Fruit fly (Drosophila melanogaster) whole organism, embryonic: ENCODE measurements around the gene Tom40.
A peak's percentile ranks its signal among the peaks of the same experiment; 100 is the strongest.

ENCODE experiments used
- Bgb ChIP-seq: fragments of 200-800 bp; sonication (Bioruptor generic); IDR thresholded peaks from 2 replicates; pipeline ENCODE4 v1.3.6; 2022; ENCODE audit warnings: missing biosample characterization, missing genetic modification characterization; ENCODE audit not compliant: partially characterized antibody
- C15 ChIP-seq: fragments of 200-800 bp; sonication (Bioruptor generic); IDR thresholded peaks from 3 replicates; pipeline ENCODE4 v1.3.6; 2022; ENCODE audit warnings: missing biosample characterization, missing genetic modification characterization
- CG10274 ChIP-seq: fragments of 200-800 bp; sonication (Bioruptor generic); optimal IDR thresholded peaks from 3 replicates; lab custom pipeline; 2017; ENCODE audit warnings: missing biosample characterization, mild to moderate bottlenecking, missing genetic modification characterization
- CG11695 ChIP-seq: fragments of 200-800 bp; sonication (Bioruptor generic); IDR thresholded peaks from 3 replicates; pipeline ENCODE4 v1.3.6; 2022; ENCODE audit warnings: missing biosample characterization, missing genetic modification characterization
- CG11723 ChIP-seq: fragments of 200-800 bp; sonication (Bioruptor generic); optimal IDR thresholded peaks from 2 replicates; lab custom pipeline; 2017; ENCODE audit warnings: missing biosample characterization, mild to moderate bottlenecking, missing genetic modification characterization
- CG16813 ChIP-seq: fragments of 200-800 bp; sonication (Bioruptor generic); IDR thresholded peaks from 3 replicates; pipeline ENCODE4 v1.3.6; 2022; ENCODE audit warnings: missing biosample characterization, missing genetic modification characterization; ENCODE audit not compliant: partially characterized antibody
- CG17612 ChIP-seq: fragments of 200-800 bp; sonication (Bioruptor generic); IDR thresholded peaks from 2 replicates; pipeline ENCODE4 v1.3.6; 2022; ENCODE audit warnings: missing biosample characterization, missing genetic modification characterization
- CG18619 ChIP-seq: fragments of 200-800 bp; sonication (Bioruptor generic); optimal IDR thresholded peaks from 3 replicates; lab custom pipeline; 2017; ENCODE audit warnings: missing biosample characterization, mild to moderate bottlenecking, missing genetic modification characterization
- CG2712 ChIP-seq: fragments of 200-800 bp; optimal IDR thresholded peaks from 3 replicates; lab custom pipeline; 2019; ENCODE audit warnings: missing biosample characterization, mild to moderate bottlenecking, missing genetic modification characterization, moderate library complexity
- CG34224 ChIP-seq: fragments of 200-800 bp; sonication (Bioruptor generic); IDR thresholded peaks from 3 replicates; pipeline ENCODE4 v1.3.6; 2022; ENCODE audit warnings: missing biosample characterization, missing genetic modification characterization; ENCODE audit not compliant: partially characterized antibody
- CG4404 ChIP-seq: fragments of 200-800 bp; sonication (Bioruptor generic); IDR thresholded peaks from 2 replicates; pipeline ENCODE4 v1.3.6; 2022; ENCODE audit warnings: missing biosample characterization, missing genetic modification characterization
- CG4854 ChIP-seq: fragments of 200-800 bp; sonication (Bioruptor generic); optimal IDR thresholded peaks from 2 replicates; lab custom pipeline; 2016; ENCODE audit warnings: missing biosample characterization, missing genetic modification characterization, inconsistent platforms
- CG6654 ChIP-seq: fragments of 200-800 bp; sonication (Bioruptor generic); optimal IDR thresholded peaks from 2 replicates; lab custom pipeline; 2017; ENCODE audit warnings: missing biosample characterization, mild to moderate bottlenecking, missing genetic modification characterization
- Dbx ChIP-seq: fragments of 200-800 bp; sonication (Bioruptor generic); IDR thresholded peaks from 3 replicates; pipeline ENCODE4 v1.3.6; 2022; ENCODE audit warnings: missing biosample characterization, missing genetic modification characterization
- Eip74EF ChIP-seq, 2 experiments: fragments of 200-800 bp in 1 of 2; fragments of >200 bp in 1 of 2; sonication (Bioruptor generic) in 1 of 2; optimal IDR thresholded peaks; 2 replicates each; lab custom pipeline; 2017 to 2019; ENCODE audit warnings: missing biosample characterization in 2 of 2, missing genetic modification characterization in 2 of 2, mild to moderate bottlenecking in 1 of 2, moderate library complexity in 1 of 2
- H2.0 ChIP-seq: fragments of 200-800 bp; sonication (Bioruptor generic); IDR thresholded peaks from 2 replicates; pipeline ENCODE4 v1.3.6; 2022; ENCODE audit warnings: missing biosample characterization, missing genetic modification characterization
- HHEX ChIP-seq: fragments of 200-800 bp; sonication (Bioruptor generic); optimal IDR thresholded peaks from 3 replicates; lab custom pipeline; 2017; ENCODE audit warnings: missing biosample characterization, mild to moderate bottlenecking, missing genetic modification characterization, missing genetic modification reagents
- Hand ChIP-seq: fragments of 200-800 bp; sonication (Bioruptor generic); optimal IDR thresholded peaks from 2 replicates; lab custom pipeline; 2017; ENCODE audit warnings: mild to moderate bottlenecking, missing biosample characterization, missing genetic modification reagents, missing genetic modification characterization
- Med ChIP-seq: fragments of 200-800 bp; sonication (Bioruptor generic); peaks from one replicate; lab custom pipeline; 2016; ENCODE audit warnings: missing biosample characterization, missing genetic modification characterization, mild to moderate bottlenecking, inconsistent platforms, moderate library complexity
- Nf-YB ChIP-seq: fragments of 200-800 bp; sonication (Bioruptor generic); optimal IDR thresholded peaks from 3 replicates; lab custom pipeline; 2019; ENCODE audit warnings: missing biosample characterization, mild to moderate bottlenecking, missing genetic modification characterization, moderate library complexity
- Rx ChIP-seq: fragments of 200-800 bp; sonication (Bioruptor generic); IDR thresholded peaks from 2 replicates; pipeline ENCODE4 v1.3.6; 2022; ENCODE audit warnings: missing biosample characterization, missing genetic modification characterization
- Sox102F ChIP-seq: fragments of 200-800 bp; sonication (Bioruptor generic); optimal IDR thresholded peaks from 2 replicates; lab custom pipeline; 2018; ENCODE audit warnings: missing biosample characterization, mild to moderate bottlenecking, missing genetic modification characterization, moderate library complexity
- Taf1 ChIP-seq: fragments of 200-800 bp; sonication (Bioruptor generic); IDR thresholded peaks from 2 replicates; pipeline ENCODE4 v1.3.6; 2022; ENCODE audit warnings: missing biosample characterization, missing genetic modification characterization
- YL-1 ChIP-seq: fragments of 200-800 bp; sonication (Bioruptor generic); optimal IDR thresholded peaks from 3 replicates; lab custom pipeline; 2017; ENCODE audit warnings: missing biosample characterization, mild to moderate bottlenecking, missing genetic modification characterization
- amos ChIP-seq: fragments of 200-800 bp; sonication (Bioruptor generic); IDR thresholded peaks from 2 replicates; pipeline ENCODE4 v1.3.6; 2022; ENCODE audit warnings: missing biosample characterization, missing genetic modification characterization; ENCODE audit not compliant: partially characterized antibody
- bcd ChIP-seq: fragments of 200-800 bp; sonication (Bioruptor generic); optimal IDR thresholded peaks from 2 replicates; lab custom pipeline; 2017; ENCODE audit warnings: missing biosample characterization, mild to moderate bottlenecking, missing genetic modification characterization
- gro ChIP-seq: fragments of 200-800 bp; sonication (Bioruptor generic); optimal IDR thresholded peaks from 2 replicates; lab custom pipeline; 2016; ENCODE audit warnings: missing biosample characterization, missing genetic modification characterization
- ham ChIP-seq: fragments of 200-800 bp; sonication (Bioruptor generic); IDR thresholded peaks from 2 replicates; pipeline ENCODE4 v1.3.6; 2022; ENCODE audit warnings: missing biosample characterization, missing genetic modification characterization
- jing ChIP-seq: fragments of 200-800 bp; sonication (Bioruptor generic); optimal IDR thresholded peaks from 2 replicates; lab custom pipeline; 2018; ENCODE audit warnings: missing biosample characterization, mild to moderate bottlenecking, missing genetic modification characterization
- kni ChIP-seq: fragments of 200-800 bp; sonication (Bioruptor generic); optimal IDR thresholded peaks from 3 replicates; lab custom pipeline; 2017; ENCODE audit warnings: mild to moderate bottlenecking, missing biosample characterization, missing genetic modification reagents, missing genetic modification characterization
- mirr ChIP-seq: fragments of 200-800 bp; sonication (Bioruptor generic); optimal IDR thresholded peaks from 3 replicates; lab custom pipeline; 2018; ENCODE audit warnings: missing biosample characterization, mild to moderate bottlenecking, missing genetic modification characterization
- nerfin-2 ChIP-seq: fragments of 200-800 bp; sonication (Bioruptor generic); IDR thresholded peaks from 2 replicates; pipeline ENCODE4 v1.3.6; 2022; ENCODE audit warnings: missing biosample characterization, missing genetic modification characterization; ENCODE audit not compliant: partially characterized antibody
- pfk ChIP-seq: fragments of 200-800 bp; sonication (Bioruptor generic); optimal IDR thresholded peaks from 2 replicates; lab custom pipeline; 2018; ENCODE audit warnings: missing biosample characterization, mild to moderate bottlenecking, missing genetic modification characterization, moderate library complexity
- pum ChIP-seq: fragments of 200-800 bp; sonication (Bioruptor generic); optimal IDR thresholded peaks from 2 replicates; lab custom pipeline; 2016; ENCODE audit warnings: missing biosample characterization, missing genetic modification characterization
- salm ChIP-seq: fragments of 200-800 bp; sonication (Bioruptor generic); optimal IDR thresholded peaks from 2 replicates; lab custom pipeline; 2018; ENCODE audit warnings: missing biosample characterization, mild to moderate bottlenecking, missing genetic modification characterization
- sd ChIP-seq: fragments of 200-800 bp; sonication (Bioruptor generic); optimal IDR thresholded peaks from 3 replicates; lab custom pipeline; 2018; ENCODE audit warnings: missing biosample characterization, mild to moderate bottlenecking, missing genetic modification characterization, moderate library complexity
- sim ChIP-seq: fragments of 200-800 bp; sonication (Bioruptor generic); IDR thresholded peaks from 2 replicates; pipeline ENCODE4 v1.3.6; 2022; ENCODE audit warnings: missing biosample characterization, missing genetic modification characterization
- so ChIP-seq: fragments of 200-800 bp; sonication (Bioruptor generic); IDR thresholded peaks from 3 replicates; pipeline ENCODE4 v1.3.6; 2022; ENCODE audit warnings: missing biosample characterization, missing genetic modification characterization

Tom40 gene

dm6 chrX:7696711-7697654 is 39.7 kb upstream of the Tom40 start (continued):
- TF ChIP-seq pum (GFP tag; lab: Kevin White, UChicago) = peak; percentile 74
- peak; percentile 91 for TF ChIP-seq mirr (GFP tag; lab: Kevin White, UChicago)
- TF ChIP-seq CG18619 (GFP tag; lab: Kevin White, UChicago) = peak; percentile 92
- TF ChIP-seq H2.0 (GFP tag; lab: Robert Waterston, UW) = peak; percentile 85
- peak; percentile 55; the same call in 1 of the 2 replicates for TF ChIP-seq sim
- no peak for TF ChIP-seq amos (GFP tag; lab: Robert Waterston, UW)
- TF ChIP-seq gro = peak; percentile 92
- peak; percentile 95 for TF ChIP-seq Dbx (GFP tag; lab: Robert Waterston, UW)
- TF ChIP-seq sd (tag; lab: Kevin White, UChicago) = peak; percentile 83
- peak; percentile 74 for TF ChIP-seq CG17612
- peak; percentile 89 for TF ChIP-seq so (GFP tag; lab: Robert Waterston, UW)
- TF ChIP-seq pfk = peak; percentile 23
- peak; percentile 70 for TF ChIP-seq CG11723 (GFP tag; lab: Kevin White, UChicago)
- no peak for TF ChIP-seq CG34224 (GFP tag; lab: Robert Waterston, UW)
- TF ChIP-seq Sox102F (GFP tag; lab: Kevin White, UChicago) = peak; percentile 86
- peak; percentile 67 for TF ChIP-seq CG4404 (GFP tag; lab: Robert Waterston, UW)
- peak; percentile 74; the same call in 1 of the 2 replicates for TF ChIP-seq ham (GFP tag; lab: Robert Waterston, UW)
- TF ChIP-seq CG4854 (GFP tag; lab: Kevin White, UChicago) = peak; percentile 80
- TF ChIP-seq HHEX = peak; percentile 95
- TF ChIP-seq bcd (GFP tag; lab: Kevin White, UChicago) = peak; percentile 90
- peak; percentile 94 for TF ChIP-seq Taf1
- TF ChIP-seq CG16813 = no peak
- peak; percentile 34 for TF ChIP-seq YL-1 (GFP tag; lab: Kevin White, UChicago)
- TF ChIP-seq Hand (GFP tag; lab: Kevin White, UChicago) = peak; percentile 96
- no peak for TF ChIP-seq nerfin-2 (GFP tag; lab: Robert Waterston, UW)
- TF ChIP-seq CG11695 (GFP tag; lab: Robert Waterston, UW) = peak; percentile 94
- peak; percentile 98 for TF ChIP-seq Med (GFP tag; lab: Kevin White, UChicago)
- TF ChIP-seq CG6654 (GFP tag; lab: Kevin White, UChicago) = peak; percentile 59
- TF ChIP-seq salm = peak; percentile 73
- peak; percentile 56 for TF ChIP-seq jing (GFP tag; lab: Kevin White, UChicago)
- TF ChIP-seq CG2712 (tag; lab: Kevin White, UChicago) = peak; percentile 82
- peak; percentile 84; the same call in 2 of the 3 replicates for TF ChIP-seq C15 (GFP tag; lab: Robert Waterston, UW)
- TF ChIP-seq Rx (GFP tag; lab: Robert Waterston, UW) = peak; percentile 79
- TF ChIP-seq CG10274 (GFP tag; lab: Kevin White, UChicago) = peak; percentile 81
- peak; percentile 69 for TF ChIP-seq Nf-YB (GFP tag; lab: Kevin White, UChicago)
- peak; percentile 41 for TF ChIP-seq kni (GFP tag; lab: Kevin White, UChicago)
- TF ChIP-seq Eip74EF (GFP tag; optimal IDR thresholded peaks at IDR 0.05; lab: Kevin White, UChicago) = peak in 1 of 2 experiments; percentile 69
- TF ChIP-seq Bgb (GFP tag; lab: Robert Waterston, UW) = no peak
- TF ChIP-seq, all 482 proteins: peak for 407
